Fruit fly (Drosophila melanogaster): ENCODE results near the gene CG3097.

Gene CG3097

dm6 chrX:5744277-5744846 lies 26.2 kb downstream of the CG3097 start:
- TF ChIP-seq CG8478 (optimal IDR thresholded peaks at IDR 0.05) = no peak
- TF ChIP-seq CTCF (optimal IDR thresholded peaks at IDR 0.05) = no peak

DNA sequence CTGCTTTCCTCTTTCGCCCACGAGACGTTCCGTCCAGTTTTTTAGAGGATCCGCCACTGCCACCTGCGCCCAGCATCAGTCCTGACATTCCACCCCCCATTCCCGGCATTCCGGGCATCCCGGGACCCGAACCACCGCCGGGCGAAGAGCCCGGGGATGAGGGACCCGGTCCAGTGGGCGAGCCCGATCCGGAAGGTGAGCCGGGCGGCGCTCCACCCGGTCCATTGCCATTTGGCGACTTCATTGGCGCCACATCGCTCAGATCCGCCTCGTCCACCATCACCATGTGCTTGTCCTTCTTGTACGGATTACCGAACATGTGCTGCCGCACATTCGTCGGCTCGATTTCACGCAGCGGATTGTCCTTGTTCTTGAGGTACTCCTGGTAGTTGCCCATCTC lies 29.0 kb downstream of the CG3097 start:
- no peak for TF ChIP-seq CG8478 (optimal IDR thresholded peaks at IDR 0.05)
- no peak for TF ChIP-seq CTCF (optimal IDR thresholded peaks at IDR 0.05)

DNA sequence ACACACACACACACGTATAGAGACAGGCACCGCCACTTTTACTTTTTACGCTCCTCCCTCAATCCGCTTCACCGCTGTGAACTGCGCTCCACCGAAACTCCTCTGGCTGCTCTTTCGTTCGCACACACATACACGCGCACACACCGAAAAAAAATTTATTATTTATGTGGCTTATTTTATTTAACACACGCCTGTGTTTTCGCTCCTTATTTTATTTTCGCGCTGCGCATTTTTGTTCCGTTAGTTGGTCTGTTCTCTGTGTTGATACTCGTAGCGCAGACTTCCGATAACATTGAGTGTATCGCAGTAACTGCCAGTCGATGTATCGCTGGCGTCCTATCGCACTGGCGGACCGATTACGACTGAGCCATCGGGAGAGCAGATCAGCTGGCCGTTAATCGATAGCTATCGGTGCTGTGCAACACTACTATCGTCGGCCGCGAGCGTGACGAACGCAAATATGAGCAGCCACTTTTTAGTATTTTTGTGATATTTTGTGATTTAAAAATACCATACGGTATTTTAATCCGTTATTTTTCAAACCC lies 32.8 kb downstream of the CG3097 start, which contains the start of gene Snx27:
Gene Snx27 (minus strand): TSS at position 356 of the 545 bp plus-strand sequence.
- TF ChIP-seq CG8478 (optimal IDR thresholded peaks at IDR 0.05) = no peak
- peak; percentile 29 to 45 for TF ChIP-seq CTCF (optimal IDR thresholded peaks at IDR 0.05)

DNA sequence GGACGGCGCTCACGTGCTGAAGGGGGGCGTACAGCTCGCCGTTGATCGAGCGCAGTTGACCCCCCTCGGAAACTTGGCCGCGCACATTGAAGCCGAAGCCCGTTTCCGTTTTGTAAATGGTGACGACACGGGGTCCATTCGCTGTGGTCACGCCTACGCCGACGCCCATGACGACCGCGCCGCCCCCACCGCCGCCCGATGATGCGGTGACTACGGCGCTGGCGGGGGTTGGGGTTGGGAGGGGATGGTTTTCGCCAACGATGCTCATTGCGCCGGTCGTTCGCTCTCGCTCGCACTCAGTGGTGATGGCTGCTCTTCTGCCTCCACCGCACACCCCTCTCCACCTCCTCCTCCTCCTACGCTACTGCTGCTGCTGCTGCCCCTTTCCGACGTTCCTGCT lies 33.4 kb downstream of the CG3097 start:
- no peak for TF ChIP-seq CG8478 (optimal IDR thresholded peaks at IDR 0.05)
- no peak for TF ChIP-seq CTCF (optimal IDR thresholded peaks at IDR 0.05)

dm6 chrX:5735268-5735941 lies 35.2 kb downstream of the CG3097 start:
- no peak for TF ChIP-seq CG8478 (optimal IDR thresholded peaks at IDR 0.05)
- no peak for TF ChIP-seq CTCF (optimal IDR thresholded peaks at IDR 0.05)

DNA sequence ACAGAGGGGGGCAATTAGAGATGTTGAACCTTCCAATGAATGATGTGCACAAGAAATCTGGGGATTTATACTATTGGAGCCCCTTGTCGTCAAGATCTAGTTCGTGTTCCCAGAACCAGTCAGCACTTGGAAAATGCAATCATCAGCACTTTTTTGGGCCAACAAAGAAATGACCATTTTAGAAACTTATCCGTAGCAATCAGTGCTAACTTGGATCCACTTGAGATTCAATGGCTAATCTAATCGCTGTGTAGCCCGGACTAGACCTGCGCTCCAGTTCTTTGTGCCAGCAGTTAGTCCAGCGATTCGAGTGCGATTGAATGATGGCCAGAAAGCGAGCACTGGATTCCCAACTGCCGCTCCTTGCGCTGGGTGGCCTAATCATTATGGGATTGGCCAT lies 38.1 kb downstream of the CG3097 start, which contains the start of gene CG15773:
Gene CG15773 (plus strand): TSS at position 301 of the 400 bp plus-strand sequence.
- TF ChIP-seq CTCF (optimal IDR thresholded peaks at IDR 0.05) (no peak), CG8478 (optimal IDR thresholded peaks at IDR 0.05) (no peak)

dm6 chrX:5724744-5725185 lies 45.8 kb downstream of the CG3097 start:
- TF ChIP-seq CG8478 (optimal IDR thresholded peaks at IDR 0.05) (no peak), CTCF (optimal IDR thresholded peaks at IDR 0.05) (no peak)

DNA sequence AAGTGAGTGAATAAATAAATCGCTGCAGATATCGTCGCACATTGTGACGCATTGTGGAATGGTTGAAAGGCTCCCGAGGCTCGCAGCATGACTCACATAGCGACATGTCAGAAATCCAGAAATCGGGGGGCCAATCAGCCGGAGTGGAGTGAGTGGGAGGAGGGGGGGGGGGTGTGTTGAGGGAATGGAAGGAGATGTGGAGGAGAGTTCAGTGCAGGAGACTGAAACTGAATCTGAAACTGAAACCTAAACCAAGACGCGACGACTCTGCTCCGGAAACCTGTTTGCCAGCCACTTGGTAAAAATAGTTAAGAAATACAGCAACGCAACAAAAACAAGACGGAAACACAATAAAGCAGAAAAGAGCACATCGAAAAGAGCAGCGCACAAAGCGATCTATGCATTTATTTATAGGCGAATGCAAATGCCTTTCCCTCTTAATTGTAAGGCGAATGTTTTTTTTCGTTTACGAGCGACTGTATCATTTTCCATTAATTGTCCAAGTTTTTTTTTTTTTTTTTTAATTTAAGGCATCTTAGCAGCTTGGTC lies 46.4 kb downstream of the CG3097 start:
- TF ChIP-seq CTCF (optimal IDR thresholded peaks at IDR 0.05) (no peak), CG8478 (optimal IDR thresholded peaks at IDR 0.05) (no peak)

dm6 chrX:5723577-5723976 lies 47.0 kb downstream of the CG3097 start:
- no peak for TF ChIP-seq CTCF (optimal IDR thresholded peaks at IDR 0.05)
- no peak for TF ChIP-seq CG8478 (optimal IDR thresholded peaks at IDR 0.05)

- TF ChIP-seq CTCF (optimal IDR thresholded peaks at IDR 0.05) (no peak), CG8478 (optimal IDR thresholded peaks at IDR 0.05) (no peak)
Observed at dm6 chrX:5718476-5719012, 52.0 kb downstream of the CG3097 start.

DNA sequence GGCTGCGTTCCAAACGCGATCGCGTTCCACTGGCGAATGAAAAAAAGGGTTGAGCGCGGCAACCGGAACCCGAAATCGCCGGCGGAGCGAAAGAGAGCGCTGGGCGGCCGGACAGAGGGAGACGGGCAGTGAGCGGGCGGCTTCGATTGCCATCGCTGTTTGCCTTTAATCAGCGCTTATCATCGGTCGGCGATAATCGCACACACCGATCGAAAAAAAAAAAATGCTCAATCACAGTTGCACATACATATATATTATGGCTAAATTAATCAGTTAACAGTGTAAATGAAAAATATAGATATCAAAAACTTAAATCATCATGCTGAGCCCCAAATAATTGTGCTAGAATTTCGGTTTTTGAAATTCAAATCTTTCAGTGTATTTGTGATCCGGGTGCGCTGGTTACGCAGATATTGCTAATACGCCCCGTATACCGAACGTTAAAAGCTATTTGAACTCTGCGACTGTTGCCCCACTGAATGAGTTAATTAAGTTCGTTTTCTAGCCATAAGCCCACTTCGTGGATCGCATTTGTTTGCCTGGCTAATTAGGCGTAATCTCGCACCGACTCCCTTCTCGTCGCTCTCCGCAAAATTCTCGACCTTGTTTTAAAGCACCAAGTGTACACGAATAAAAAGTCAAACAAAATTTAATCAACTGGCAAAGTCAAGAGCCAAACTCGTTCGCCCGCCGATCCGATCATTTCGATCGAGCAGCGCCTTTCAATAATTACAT lies 52.7 kb downstream of the CG3097 start, which contains the start of gene CG33080:
Gene CG33080 (minus strand): TSS at position 38 of the 735 bp plus-strand sequence.
- no peak for TF ChIP-seq CG8478 (optimal IDR thresholded peaks at IDR 0.05)
- no peak for TF ChIP-seq CTCF (optimal IDR thresholded peaks at IDR 0.05)

Data from S2 (cell line).